Fruit fly (Drosophila melanogaster) whole organism, adult: ENCODE measurements around the gene Pomp.
A peak's percentile ranks its signal among the peaks of the same experiment; 100 is the strongest.

Experiments
- CG14711 ChIP-seq: fragments of 200-800 bp; sonication (Bioruptor generic); optimal IDR thresholded peaks from 2 replicates; lab custom pipeline; 2018; ENCODE audit warnings: missing biosample characterization, mild to moderate bottlenecking, missing genetic modification characterization, moderate library complexity
- kay ChIP-seq: fragments of 200-800 bp; sonication (Bioruptor generic); peaks from one replicate; lab custom pipeline; 2016; ENCODE audit warnings: missing biosample characterization, missing genetic modification characterization, borderline replicate concordance
- tj ChIP-seq: fragments of 200-800 bp; sonication (Bioruptor generic); optimal IDR thresholded peaks from 3 replicates; lab custom pipeline; 2017; ENCODE audit warnings: missing biosample characterization, mild to moderate bottlenecking, missing genetic modification characterization, moderate library complexity

- TF ChIP-seq CG14711 (tag; lab: Kevin White, UChicago) (no peak), tj (GFP tag; lab: Kevin White, UChicago) (peak; percentile 49), kay (GFP tag; lab: Kevin White, UChicago) (peak; percentile 41)
Measured at dm6 chr2L:20823196-20824105, 36.0 kb downstream of the Pomp start.
